Fruit fly (Drosophila melanogaster) whole organism, embryonic: ENCODE data around the gene CG46311.
A peak's percentile ranks its signal among the peaks of the same experiment; 100 is the strongest.

Experiments
- CG10321 ChIP-seq: fragments of 200-800 bp; sonication (Bioruptor generic); IDR thresholded peaks from 2 replicates; pipeline ENCODE4 v1.3.6; 2022; ENCODE audit warnings: missing biosample characterization, missing genetic modification characterization
- CG10979 ChIP-seq: fragments of 200-800 bp; sonication (Bioruptor generic); optimal IDR thresholded peaks from 2 replicates; lab custom pipeline; 2018; ENCODE audit warnings: missing biosample characterization, mild to moderate bottlenecking, missing genetic modification characterization, moderate library complexity
- CG11247 ChIP-seq: fragments of 200-800 bp; sonication (Bioruptor generic); IDR thresholded peaks from 2 replicates; pipeline ENCODE4 v1.3.6; 2022; ENCODE audit warnings: missing biosample characterization, missing genetic modification characterization
- CG11695 ChIP-seq: fragments of 200-800 bp; sonication (Bioruptor generic); IDR thresholded peaks from 3 replicates; pipeline ENCODE4 v1.3.6; 2022; ENCODE audit warnings: missing biosample characterization, missing genetic modification characterization
- CG12769 ChIP-seq: fragments of 200-800 bp; sonication (Bioruptor generic); optimal IDR thresholded peaks from 2 replicates; lab custom pipeline; 2019; ENCODE audit warnings: missing biosample characterization, mild to moderate bottlenecking, missing genetic modification characterization, moderate library complexity
- CG13287 ChIP-seq: fragments of 200-800 bp; sonication (Bioruptor generic); IDR thresholded peaks from 2 replicates; pipeline ENCODE4 v1.3.6; 2022; ENCODE audit warnings: missing biosample characterization, missing genetic modification characterization; ENCODE audit not compliant: partially characterized antibody
- CG13894 ChIP-seq: fragments of 200-800 bp; sonication (Bioruptor generic); optimal IDR thresholded peaks from 3 replicates; lab custom pipeline; 2018; ENCODE audit warnings: missing biosample characterization, mild to moderate bottlenecking, missing genetic modification characterization, moderate library complexity
- CG15269 ChIP-seq: fragments of 200-800 bp; sonication (Bioruptor generic); optimal IDR thresholded peaks from 2 replicates; lab custom pipeline; 2018; ENCODE audit warnings: missing biosample characterization, mild to moderate bottlenecking, missing genetic modification characterization, moderate library complexity
- CG15514 ChIP-seq: fragments of 200-800 bp; sonication (Bioruptor generic); optimal IDR thresholded peaks from 3 replicates; lab custom pipeline; 2017; ENCODE audit warnings: missing biosample characterization, missing genetic modification characterization, mild to moderate bottlenecking, moderate library complexity, missing genetic modification reagents
- CG17328 ChIP-seq: fragments of 200-800 bp; sonication (Bioruptor generic); IDR thresholded peaks from 2 replicates; pipeline ENCODE4 v1.3.6; 2022; ENCODE audit warnings: missing biosample characterization, missing genetic modification characterization
- CG17802 ChIP-seq: fragments of 200-800 bp; sonication (Bioruptor generic); optimal IDR thresholded peaks from 2 replicates; lab custom pipeline; 2018; ENCODE audit warnings: missing biosample characterization, mild to moderate bottlenecking, missing genetic modification characterization, moderate library complexity
- CG18011 ChIP-seq: fragments of 200-800 bp; sonication (Bioruptor generic); optimal IDR thresholded peaks from 2 replicates; lab custom pipeline; 2017; ENCODE audit warnings: missing biosample characterization, missing genetic modification characterization, mild to moderate bottlenecking, moderate library complexity, missing genotype
- CG2129 ChIP-seq: fragments of 200-800 bp; sonication (Bioruptor generic); IDR thresholded peaks from 2 replicates; pipeline ENCODE4 v1.3.6; 2022; ENCODE audit warnings: missing biosample characterization, missing genetic modification characterization; ENCODE audit not compliant: partially characterized antibody
- CG2875 ChIP-seq: fragments of 200-800 bp; sonication (Bioruptor generic); optimal IDR thresholded peaks from 2 replicates; lab custom pipeline; 2017; ENCODE audit warnings: missing biosample characterization, mild to moderate bottlenecking, missing genetic modification characterization, missing genetic modification reagents
- CG4404 ChIP-seq: fragments of 200-800 bp; sonication (Bioruptor generic); IDR thresholded peaks from 2 replicates; pipeline ENCODE4 v1.3.6; 2022; ENCODE audit warnings: missing biosample characterization, missing genetic modification characterization
- CG7745 ChIP-seq: fragments of 200-800 bp; sonication (Bioruptor generic); optimal IDR thresholded peaks from 2 replicates; lab custom pipeline; 2018; ENCODE audit warnings: missing biosample characterization, mild to moderate bottlenecking, missing genetic modification characterization, moderate library complexity
- CG7786 ChIP-seq: fragments of 200-800 bp; sonication (Bioruptor generic); optimal IDR thresholded peaks from 2 replicates; lab custom pipeline; 2016; ENCODE audit warnings: missing biosample characterization, missing genetic modification characterization
- CTCF ChIP-seq: fragments of 200-800 bp; sonication (Bioruptor generic); optimal IDR thresholded peaks from 2 replicates; lab custom pipeline; 2017; ENCODE audit warnings: missing biosample characterization, mild to moderate bottlenecking, missing genetic modification characterization, moderate library complexity
- Chrac-16 ChIP-seq: fragments of 200-800 bp; sonication (Bioruptor generic); optimal IDR thresholded peaks from 3 replicates; lab custom pipeline; 2016; ENCODE audit warnings: missing biosample characterization, missing genetic modification characterization
- D ChIP-seq, 2 experiments: fragments of 200-800 bp in 1 of 2; fragments of >200 bp in 1 of 2; sonication (Bioruptor generic) in 1 of 2; optimal IDR thresholded peaks; 2 replicates in 1 of 2; 3 replicates in 1 of 2; lab custom pipeline; 2017; ENCODE audit warnings: mild to moderate bottlenecking in 1 of 2, missing biosample characterization in 1 of 2, missing genetic modification characterization in 1 of 2, missing genetic modification reagents in 1 of 2
- Dad ChIP-seq: fragments of 200-800 bp; sonication (Bioruptor generic); optimal IDR thresholded peaks from 3 replicates; lab custom pipeline; 2016; ENCODE audit warnings: missing biosample characterization, missing genetic modification characterization
- Dip2 ChIP-seq: fragments of 200-800 bp; sonication (Bioruptor generic); IDR thresholded peaks from 2 replicates; pipeline ENCODE4 v1.3.6; 2022; ENCODE audit warnings: missing biosample characterization, missing genetic modification characterization
- Doc3 ChIP-seq: fragments of 200-800 bp; sonication (Bioruptor generic); IDR thresholded peaks from 3 replicates; pipeline ENCODE4 v1.3.6; 2022; ENCODE audit warnings: missing biosample characterization, missing genetic modification characterization; ENCODE audit not compliant: partially characterized antibody
- Fer2 ChIP-seq: fragments of 200-800 bp; sonication (Bioruptor generic); optimal IDR thresholded peaks from 2 replicates; lab custom pipeline; 2018; ENCODE audit warnings: missing biosample characterization, mild to moderate bottlenecking, missing genetic modification characterization, moderate library complexity
- HmgZ ChIP-seq: fragments of 200-800 bp; sonication (Bioruptor generic); optimal IDR thresholded peaks from 2 replicates; lab custom pipeline; 2018; ENCODE audit warnings: missing biosample characterization, mild to moderate bottlenecking, missing genetic modification characterization
- Hr39 ChIP-seq: fragments of >200 bp; optimal IDR thresholded peaks from 2 replicates; lab custom pipeline; 2017
- Med ChIP-seq: fragments of 200-800 bp; sonication (Bioruptor generic); peaks from one replicate; lab custom pipeline; 2016; ENCODE audit warnings: missing biosample characterization, missing genetic modification characterization, mild to moderate bottlenecking, inconsistent platforms, moderate library complexity
- Optix ChIP-seq: fragments of 200-800 bp; sonication (Bioruptor generic); IDR thresholded peaks from 3 replicates; pipeline ENCODE4 v1.3.6; 2022; ENCODE audit warnings: missing biosample characterization, missing genetic modification characterization
- Sry-δ ChIP-seq: fragments of 200-800 bp; sonication (Bioruptor generic); optimal IDR thresholded peaks from 2 replicates; lab custom pipeline; 2016; ENCODE audit warnings: missing biosample characterization, missing genetic modification characterization
- Vsx1 ChIP-seq: fragments of 200-800 bp; sonication (Bioruptor generic); optimal IDR thresholded peaks from 2 replicates; lab custom pipeline; 2017; ENCODE audit warnings: missing biosample characterization, mild to moderate bottlenecking, missing genetic modification characterization, missing genetic modification reagents
- aop ChIP-seq: fragments of 200-800 bp; sonication (Bioruptor generic); IDR thresholded peaks from 2 replicates; pipeline ENCODE4 v1.3.6; 2022; ENCODE audit warnings: missing biosample characterization, missing genetic modification characterization
- ap ChIP-seq: fragments of 200-800 bp; sonication (Bioruptor generic); IDR thresholded peaks from 2 replicates; pipeline ENCODE4 v1.3.6; 2022; ENCODE audit warnings: missing biosample characterization, missing genetic modification characterization
- ase ChIP-seq: fragments of 200-800 bp; sonication (Bioruptor generic); IDR thresholded peaks from 3 replicates; pipeline ENCODE4 v1.3.6; 2022; ENCODE audit warnings: missing biosample characterization, missing genetic modification characterization
- bcd ChIP-seq: fragments of 200-800 bp; sonication (Bioruptor generic); optimal IDR thresholded peaks from 2 replicates; lab custom pipeline; 2017; ENCODE audit warnings: missing biosample characterization, mild to moderate bottlenecking, missing genetic modification characterization
- cg ChIP-seq: fragments of 200-800 bp; sonication (Bioruptor generic); optimal IDR thresholded peaks from 3 replicates; lab custom pipeline; 2019; ENCODE audit warnings: missing biosample characterization, mild to moderate bottlenecking, missing genetic modification characterization, moderate library complexity
- chinmo ChIP-seq: fragments of 200-800 bp; sonication (Bioruptor generic); IDR thresholded peaks from 4 replicates; pipeline ENCODE4 v1.3.6; 2022; ENCODE audit warnings: missing biosample characterization, missing genetic modification characterization; ENCODE audit not compliant: partially characterized antibody
- crol ChIP-seq: fragments of 200-800 bp; sonication (Bioruptor generic); IDR thresholded peaks from 2 replicates; pipeline ENCODE4 v1.3.6; 2022; ENCODE audit warnings: missing biosample characterization, missing genetic modification characterization
- dmrt11E ChIP-seq: fragments of 200-800 bp; sonication (Bioruptor generic); optimal IDR thresholded peaks from 3 replicates; lab custom pipeline; 2018; ENCODE audit warnings: missing biosample characterization, mild to moderate bottlenecking, missing genetic modification characterization, moderate library complexity
- pros ChIP-seq: fragments of 200-800 bp; sonication (Bioruptor generic); optimal IDR thresholded peaks from 3 replicates; lab custom pipeline; 2019; ENCODE audit warnings: missing biosample characterization, mild to moderate bottlenecking, missing genetic modification characterization, moderate library complexity
- ro ChIP-seq: fragments of 200-800 bp; sonication (Bioruptor generic); IDR thresholded peaks from 2 replicates; pipeline ENCODE4 v1.3.6; 2022; ENCODE audit warnings: missing biosample characterization, missing genetic modification characterization
- sens ChIP-seq: fragments of 200-800 bp; sonication (Bioruptor generic); peaks from one replicate; lab custom pipeline; 2016; ENCODE audit warnings: missing biosample characterization, missing genetic modification characterization
- so ChIP-seq: fragments of 200-800 bp; sonication (Bioruptor generic); IDR thresholded peaks from 3 replicates; pipeline ENCODE4 v1.3.6; 2022; ENCODE audit warnings: missing biosample characterization, missing genetic modification characterization
- tap ChIP-seq: fragments of 200-800 bp; optimal IDR thresholded peaks from 3 replicates; lab custom pipeline; 2019; ENCODE audit warnings: missing biosample characterization, mild to moderate bottlenecking, missing genetic modification characterization, moderate library complexity
- zen ChIP-seq: fragments of 200-800 bp; sonication (Bioruptor generic); optimal IDR thresholded peaks from 3 replicates; lab custom pipeline; 2018; ENCODE audit warnings: missing biosample characterization, mild to moderate bottlenecking, missing genetic modification characterization, moderate library complexity
- zf30C ChIP-seq: fragments of 200-800 bp; sonication (Bioruptor generic); optimal IDR thresholded peaks from 3 replicates; lab custom pipeline; 2018; ENCODE audit warnings: missing biosample characterization, mild to moderate bottlenecking, missing genetic modification characterization

CG46311 gene

DNA sequence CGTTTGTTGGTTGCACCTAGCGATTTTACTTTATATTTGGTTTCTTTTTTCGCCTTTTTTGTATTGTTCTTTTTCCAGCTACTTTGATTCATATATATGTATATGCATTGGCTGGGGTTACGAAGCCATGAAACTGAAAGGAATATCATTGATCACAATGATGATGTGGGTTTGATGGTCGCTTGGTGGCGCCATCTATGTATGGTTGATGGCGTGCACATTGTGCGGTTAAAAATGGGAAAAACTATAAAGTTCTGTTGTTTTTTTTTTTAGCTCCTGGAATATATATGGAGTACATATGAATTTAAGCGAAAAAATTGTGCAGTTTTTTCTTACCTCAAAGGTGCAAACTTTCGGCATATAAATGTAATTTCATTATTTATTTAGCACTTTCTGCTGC lies 23.3 kb downstream of the CG46311 start:
- peak; percentile 87 for TF ChIP-seq CTCF (GFP tag; lab: Kevin White, UChicago)
- no peak for TF ChIP-seq Vsx1
- peak; percentile 82 for TF ChIP-seq CG10979 (tag; lab: Kevin White, UChicago)
- TF ChIP-seq tap = no peak
- TF ChIP-seq Dip2 (GFP tag; lab: Robert Waterston, UW) = peak; percentile 76
- TF ChIP-seq, all 482 proteins: peak for 3

DNA sequence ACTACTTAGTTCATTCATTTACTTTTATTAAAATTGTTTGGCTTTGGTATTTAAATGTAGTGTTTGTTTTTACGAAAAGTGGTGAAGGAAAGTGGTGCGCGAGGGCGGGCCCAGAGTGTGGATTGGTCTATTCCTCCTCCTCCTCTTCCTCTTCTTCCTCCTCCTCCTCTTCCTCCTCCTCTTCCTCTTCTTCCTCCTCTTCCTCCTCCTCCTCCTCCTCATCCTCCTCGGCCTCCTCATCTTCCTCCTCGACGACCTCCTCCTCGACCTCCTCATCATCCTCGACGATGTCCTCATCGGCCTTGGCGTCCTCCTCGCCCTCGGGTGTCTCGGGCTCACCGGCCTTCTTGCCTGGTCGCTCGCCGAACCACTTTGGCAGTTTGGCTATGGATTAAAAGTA lies 30.0 kb downstream of the CG46311 start:
- TF ChIP-seq CG13894 (tag; lab: Kevin White, UChicago) = no peak
- TF ChIP-seq crol (GFP tag; lab: Robert Waterston, UW) = 0 out of 2 replicates have a peak, but pooled peaks have one; percentile 25
- TF ChIP-seq Hr39 (lab: Kevin White, UChicago) = peak; percentile 90
- TF ChIP-seq CG11247 (GFP tag; lab: Robert Waterston, UW) = no peak
- no peak for TF ChIP-seq CG15269
- peak; percentile 65 for TF ChIP-seq CG12769
- no peak for TF ChIP-seq Doc3 (GFP tag; lab: Robert Waterston, UW)
- TF ChIP-seq, all 482 proteins: peak for 3

dm6 chrX:13597753-13598152 lies 34.1 kb downstream of the CG46311 start:
- TF ChIP-seq CG15514 (peak; percentile 97), HmgZ (tag; lab: Kevin White, UChicago) (no peak), sens (GFP tag; lab: Kevin White, UChicago) (peak; percentile 12), so (GFP tag; lab: Robert Waterston, UW) (no peak)

DNA sequence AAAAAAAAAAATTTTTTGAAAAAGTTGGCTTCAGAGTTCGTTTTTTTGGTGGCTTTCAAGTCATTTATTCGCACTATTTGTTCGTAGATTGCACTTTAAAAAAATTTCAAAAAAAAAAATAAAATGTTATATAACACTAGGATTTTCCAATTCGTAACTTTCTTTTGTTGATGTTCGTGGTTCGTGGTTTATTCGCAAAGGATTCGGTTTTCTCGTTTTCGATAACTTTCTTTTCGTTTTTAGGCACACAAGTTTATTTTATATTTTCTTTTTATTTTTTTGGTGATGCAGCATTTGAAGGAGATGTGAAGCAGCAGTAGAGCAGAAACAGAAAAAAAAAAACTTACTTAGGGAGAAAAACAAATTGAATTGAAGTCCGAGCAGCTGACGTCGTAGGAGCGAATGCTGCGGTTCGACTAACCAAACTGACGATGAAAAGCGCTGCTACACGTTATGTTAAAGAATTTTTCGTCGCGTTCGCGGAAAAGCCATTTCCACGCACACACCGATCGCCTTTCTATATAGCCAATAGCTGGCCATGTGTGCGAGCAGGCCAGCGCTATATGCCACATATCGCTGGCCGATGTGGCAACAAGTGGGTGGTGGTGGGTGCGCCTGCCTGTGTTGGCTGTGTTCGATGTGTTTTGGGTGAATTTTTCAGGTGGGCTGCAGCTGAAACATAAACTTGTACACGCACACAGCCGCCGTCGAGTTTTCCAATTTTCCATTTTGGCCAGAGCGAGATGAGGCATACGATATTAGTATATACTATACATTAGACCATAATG lies 38.6 kb downstream of the CG46311 start, which contains the start of gene up:
Gene up, minus strand, starts transcription at position 508 of the 788 bp plus-strand sequence.
- TF ChIP-seq CG2875 (GFP tag; lab: Kevin White, UChicago) (no peak), D (optimal IDR thresholded peaks at IDR 0.05; lab: Kevin White, UChicago) (no peak), D (GFP tag; optimal IDR thresholded peaks at IDR 0.05; lab: Kevin White, UChicago) (no peak), ap (GFP tag; lab: Robert Waterston, UW) (no peak), CG4404 (no peak), Dad (no peak), dmrt11E (tag; lab: Kevin White, UChicago) (no peak), zf30C (no peak), CG15514 (no peak), Sry-δ (GFP tag; lab: Kevin White, UChicago) (no peak), Optix (GFP tag; lab: Robert Waterston, UW) (no peak), pros (GFP tag; lab: Kevin White, UChicago) (no peak), chinmo (GFP tag; lab: Robert Waterston, UW) (0 out of 4 replicates have a peak, but pooled peaks have one; percentile 49), CG17802 (tag; lab: Kevin White, UChicago) (no peak), CG7745 (no peak), Fer2 (tag; lab: Kevin White, UChicago) (no peak), CG10321 (GFP tag; lab: Robert Waterston, UW) (peak; percentile 61), CG7786 (no peak), bcd (GFP tag; lab: Kevin White, UChicago) (no peak), ro (no peak), CG13287 (GFP tag; lab: Robert Waterston, UW) (no peak), CG17328 (GFP tag; lab: Robert Waterston, UW) (no peak), aop (no peak), CG18011 (GFP tag; lab: Kevin White, UChicago) (no peak), zen (tag; lab: Kevin White, UChicago) (no peak), Med (GFP tag; lab: Kevin White, UChicago) (peak; percentile 45), CG11695 (GFP tag; lab: Robert Waterston, UW) (no peak), CG2129 (GFP tag; lab: Robert Waterston, UW) (no peak), Chrac-16 (GFP tag; lab: Kevin White, UChicago) (no peak), sens (GFP tag; lab: Kevin White, UChicago) (peak; percentile 51), cg (GFP tag; lab: Kevin White, UChicago) (peak; percentile 55), ase (no peak)
